Fruit fly (Drosophila melanogaster) Kc167 (cell line): ENCODE data around the gene Noc2.

Source experiments
- Myc ChIP-seq: fragments of >200 bp; optimal IDR thresholded peaks from 2 replicates; lab custom pipeline; 2017; ENCODE audit warnings: missing external identifiers
- Sin3A ChIP-seq: fragments of >200 bp; optimal IDR thresholded peaks from 2 replicates; lab custom pipeline; 2018; ENCODE audit warnings: missing external identifiers
- h ChIP-seq: fragments of >200 bp; optimal IDR thresholded peaks from 3 replicates; lab custom pipeline; 2018; ENCODE audit warnings: missing external identifiers
- insv ChIP-seq: fragments of >200 bp; optimal IDR thresholded peaks from 3 replicates; lab custom pipeline; 2018; ENCODE audit warnings: missing external identifiers
- psq ChIP-seq: fragments of >200 bp; optimal IDR thresholded peaks from 2 replicates; lab custom pipeline; 2017; ENCODE audit warnings: missing external identifiers
- ttk ChIP-seq: sonication (Bioruptor generic); optimal IDR thresholded peaks from 2 replicates; lab custom pipeline; 2017; ENCODE audit warnings: missing external identifiers

DNA sequence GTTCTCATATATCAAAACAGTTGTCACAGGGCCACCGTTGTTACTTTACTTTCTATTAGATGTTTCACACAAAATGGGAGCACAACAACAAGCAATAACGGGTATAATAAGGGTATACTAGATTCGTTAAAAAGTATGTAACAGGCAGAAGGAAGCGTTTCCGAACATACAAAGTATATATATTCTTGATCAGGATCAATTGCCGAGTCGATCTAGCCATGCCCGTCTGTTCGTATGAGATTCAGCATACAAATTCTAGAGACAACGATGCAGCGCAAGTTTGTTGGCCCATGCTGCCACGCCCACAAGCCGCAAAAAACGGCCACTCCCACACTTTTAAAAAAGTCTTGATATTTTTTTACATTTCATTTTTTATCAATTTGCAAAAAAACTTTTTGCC is 36.8 kb downstream of the Noc2 start, which contains the start of gene CG31624:
- TF ChIP-seq ttk (lab: Kevin White, UChicago) (no peak), Sin3A (lab: Kevin White, UChicago) (no peak), insv (lab: Kevin White, UChicago) (no peak), h (no peak), psq (lab: Kevin White, UChicago) (no peak), Myc (no peak)
